Worm (Caenorhabditis elegans) whole organism, L3 larva: Measurements from ENCODE around the gene F37C12.14.

Source experiments
- ZK546.5 ChIP-seq: sonication (generic microtip); optimal IDR thresholded peaks from 2 replicates; lab custom pipeline; 2017; ENCODE audit warnings: missing biosample characterization, missing genetic modification characterization
- aly-2 ChIP-seq: fragments of 150-350 bp; optimal IDR thresholded peaks from 2 replicates; lab custom pipeline; 2014; ENCODE audit warnings: missing biosample characterization, missing genetic modification characterization
- ama-1 ChIP-seq: fragments of 150-350 bp; optimal IDR thresholded peaks from 2 replicates; lab custom pipeline; 2018
- ceh-16 ChIP-seq: sonication (generic microtip); optimal IDR thresholded peaks from 2 replicates; lab custom pipeline; 2017; ENCODE audit warnings: missing biosample characterization, missing genetic modification characterization
- ceh-28 ChIP-seq: fragments of 150-350 bp; optimal IDR thresholded peaks from 2 replicates; lab custom pipeline; 2014; ENCODE audit warnings: missing biosample characterization, missing genetic modification reagents, missing genetic modification characterization
- ceh-82 ChIP-seq: fragments of 150-350 bp; optimal IDR thresholded peaks from 2 replicates; lab custom pipeline; 2014; ENCODE audit warnings: missing biosample characterization, missing genetic modification characterization
- ceh-9 ChIP-seq: sonication (generic microtip); optimal IDR thresholded peaks from 2 replicates; lab custom pipeline; 2018; ENCODE audit warnings: missing biosample characterization, missing genetic modification characterization
- daf-12 ChIP-seq: fragments of 150-350 bp; optimal IDR thresholded peaks from 2 replicates; lab custom pipeline; 2014; ENCODE audit warnings: missing biosample characterization, missing genetic modification reagents, missing genetic modification characterization
- egl-27 ChIP-seq: sonication (generic microtip); optimal IDR thresholded peaks from 4 replicates; lab custom pipeline; 2017; ENCODE audit warnings: missing biosample characterization, missing genetic modification reagents, missing genetic modification characterization
- egl-5 ChIP-seq: fragments of 150-350 bp; optimal IDR thresholded peaks from 2 replicates; lab custom pipeline; 2017; ENCODE audit warnings: missing biosample characterization, missing genetic modification reagents, missing genetic modification characterization, inconsistent platforms
- elt-1 ChIP-seq: fragments of 150-350 bp; optimal IDR thresholded peaks from 2 replicates; lab custom pipeline; 2014; ENCODE audit warnings: missing biosample characterization, missing genetic modification characterization
- elt-3 ChIP-seq, 3 experiments: fragments of 150-350 bp in 1 of 3; sonication (generic microtip) in 2 of 3; optimal IDR thresholded peaks; 2 replicates in 2 of 3; 4 replicates in 1 of 3; lab custom pipeline; 2014 to 2017; ENCODE audit warnings: missing biosample characterization in 3 of 3, missing genetic modification characterization in 3 of 3
- eor-1 ChIP-seq, 2 experiments: fragments of 150-350 bp; optimal IDR thresholded peaks; 2 replicates each; lab custom pipeline; 2014 to 2018; ENCODE audit warnings: missing biosample characterization in 2 of 2, missing genetic modification characterization in 2 of 2
- fkh-10 ChIP-seq: sonication (generic microtip); optimal IDR thresholded peaks from 2 replicates; lab custom pipeline; 2017; ENCODE audit warnings: missing biosample characterization, missing genetic modification reagents, missing genetic modification characterization
- fkh-2 ChIP-seq: fragments of 150-350 bp; optimal IDR thresholded peaks from 2 replicates; lab custom pipeline; 2014; ENCODE audit warnings: missing biosample characterization, missing genetic modification reagents, missing genetic modification characterization
- fos-1 ChIP-seq: fragments of 150-350 bp; optimal IDR thresholded peaks from 2 replicates; lab custom pipeline; 2014; ENCODE audit warnings: missing biosample characterization, missing genetic modification characterization
- hmg-11 ChIP-seq: sonication (generic microtip); optimal IDR thresholded peaks from 2 replicates; lab custom pipeline; 2016; ENCODE audit warnings: missing genetic modification characterization, missing compliant biosample characterization
- jun-1 ChIP-seq: fragments of 150-350 bp; optimal IDR thresholded peaks from 2 replicates; lab custom pipeline; 2014; ENCODE audit warnings: missing biosample characterization, missing genetic modification reagents, missing genetic modification characterization
- lin-15B ChIP-seq: fragments of 150-350 bp; optimal IDR thresholded peaks from 2 replicates; lab custom pipeline; 2014; ENCODE audit warnings: missing biosample characterization, missing genetic modification characterization
- lin-39 ChIP-seq: fragments of 150-350 bp; optimal IDR thresholded peaks from 2 replicates; lab custom pipeline; 2018; ENCODE audit warnings: missing biosample characterization, missing genetic modification reagents, missing genetic modification characterization
- lsy-12 ChIP-seq: sonication (generic microtip); optimal IDR thresholded peaks from 2 replicates; lab custom pipeline; 2016; ENCODE audit warnings: mild to moderate bottlenecking, missing genetic modification characterization, missing compliant biosample characterization
- mdl-1 ChIP-seq: fragments of 150-350 bp; optimal IDR thresholded peaks from 2 replicates; lab custom pipeline; 2014; ENCODE audit warnings: missing biosample characterization, missing genetic modification characterization
- mml-1 ChIP-seq: fragments of 150-350 bp; sonication (generic microtip); optimal IDR thresholded peaks from 3 replicates; lab custom pipeline; 2014; ENCODE audit warnings: missing biosample characterization, missing genetic modification characterization
- nfya-1 ChIP-seq: sonication (generic microtip); optimal IDR thresholded peaks from 2 replicates; lab custom pipeline; 2017; ENCODE audit warnings: missing genetic modification characterization, mild to moderate bottlenecking, missing compliant biosample characterization, antibody characterized with exemption, moderate library complexity; ENCODE audit not compliant: insufficient read depth
- nhr-11 ChIP-seq: fragments of 150-350 bp; optimal IDR thresholded peaks from 2 replicates; lab custom pipeline; 2014; ENCODE audit warnings: missing biosample characterization, missing genetic modification characterization
- nhr-12 ChIP-seq: fragments of 150-350 bp; optimal IDR thresholded peaks from 2 replicates; lab custom pipeline; 2014; ENCODE audit warnings: missing biosample characterization, missing genetic modification characterization
- nhr-23 ChIP-seq: fragments of 150-350 bp; optimal IDR thresholded peaks from 2 replicates; lab custom pipeline; 2014; ENCODE audit warnings: missing biosample characterization, missing genetic modification reagents, missing genetic modification characterization
- nhr-237 ChIP-seq: fragments of 150-350 bp; optimal IDR thresholded peaks from 2 replicates; lab custom pipeline; 2014; ENCODE audit warnings: missing biosample characterization, missing genetic modification characterization
- nhr-25 ChIP-seq: sonication (generic microtip); optimal IDR thresholded peaks from 2 replicates; lab custom pipeline; 2017; ENCODE audit warnings: missing biosample characterization, missing genetic modification characterization
- nhr-28 ChIP-seq: fragments of 150-350 bp; optimal IDR thresholded peaks from 2 replicates; lab custom pipeline; 2014; ENCODE audit warnings: missing biosample characterization, missing genetic modification characterization
- nhr-43 ChIP-seq: sonication (generic microtip); optimal IDR thresholded peaks from 2 replicates; lab custom pipeline; 2016; ENCODE audit warnings: mild to moderate bottlenecking, missing genetic modification characterization, missing compliant biosample characterization; ENCODE audit not compliant: poor library complexity, severe bottlenecking
- nhr-67 ChIP-seq: fragments of 150-350 bp; optimal IDR thresholded peaks from 2 replicates; lab custom pipeline; 2014; ENCODE audit warnings: missing biosample characterization, missing genetic modification characterization
- nhr-77 ChIP-seq: fragments of 150-350 bp; optimal IDR thresholded peaks from 2 replicates; lab custom pipeline; 2014; ENCODE audit warnings: missing biosample characterization, missing genetic modification characterization
- pqm-1 ChIP-seq: fragments of 150-350 bp; optimal IDR thresholded peaks from 2 replicates; lab custom pipeline; 2017; ENCODE audit warnings: missing biosample characterization, missing genetic modification characterization, inconsistent platforms
- sea-2 ChIP-seq: fragments of 150-350 bp; sonication (generic microtip); optimal IDR thresholded peaks from 4 replicates; lab custom pipeline; 2014; ENCODE audit warnings: missing biosample characterization, missing genetic modification reagents, missing genetic modification characterization
- skn-1 ChIP-seq: fragments of 150-350 bp; optimal IDR thresholded peaks from 2 replicates; lab custom pipeline; 2014; ENCODE audit warnings: missing biosample characterization, missing genetic modification characterization
- tbx-2 ChIP-seq: sonication (generic microtip); optimal IDR thresholded peaks from 2 replicates; lab custom pipeline; 2016; ENCODE audit warnings: mild to moderate bottlenecking, missing genetic modification characterization, missing compliant biosample characterization
- unc-39 ChIP-seq: sonication (generic microtip); optimal IDR thresholded peaks from 4 replicates; lab custom pipeline; 2017; ENCODE audit warnings: missing biosample characterization, missing genetic modification characterization
- unc-62 ChIP-seq: fragments of 150-350 bp; sonication (generic microtip); optimal IDR thresholded peaks from 4 replicates; lab custom pipeline; 2014; ENCODE audit warnings: missing biosample characterization, missing genetic modification reagents, missing genetic modification characterization
- zag-1 ChIP-seq: fragments of 150-350 bp; optimal IDR thresholded peaks from 2 replicates; lab custom pipeline; 2014; ENCODE audit warnings: missing biosample characterization, missing genetic modification characterization
- ztf-11 ChIP-seq: fragments of 150-350 bp; optimal IDR thresholded peaks from 2 replicates; lab custom pipeline; 2014; ENCODE audit warnings: missing biosample characterization, missing genetic modification characterization
- ztf-4 ChIP-seq: fragments of 150-350 bp; optimal IDR thresholded peaks from 2 replicates; lab custom pipeline; 2014; ENCODE audit warnings: missing biosample characterization, missing genetic modification characterization

Gene F37C12.14

DNA sequence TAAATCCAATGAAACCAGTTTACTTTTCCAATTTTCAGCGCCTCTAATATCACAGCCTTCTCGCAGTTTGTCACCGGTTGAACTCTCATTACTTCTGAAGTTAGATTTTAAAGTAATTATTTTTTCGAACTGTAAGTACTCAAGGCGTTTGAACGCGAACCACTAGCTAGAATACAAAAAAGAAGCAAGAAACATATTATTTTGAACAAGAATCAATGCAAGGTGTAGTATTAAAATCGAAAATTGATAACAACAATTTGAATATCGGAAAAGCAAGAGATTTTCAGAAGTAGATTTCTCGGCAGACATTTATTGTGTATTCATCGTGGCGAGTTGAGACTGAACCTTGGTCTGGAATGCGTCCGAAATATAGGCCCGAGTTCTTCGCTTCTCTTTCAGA lies 12.6 kb upstream of the F37C12.14 start, which contains the start of gene exos-9:
Gene exos-9 (minus strand): TSS at position 101 of the 400 bp plus-strand sequence.
- TF ChIP-seq fkh-2 (tag; lab: Kevin White, UChicago) (no peak), daf-12 (tag; lab: Kevin White, UChicago) (no peak), ZK546.5 (tag; lab: Kevin White, UChicago) (no peak), nhr-23 (no peak), nhr-11 (tag; lab: Kevin White, UChicago) (no peak), unc-39 (no peak), elt-1 (no peak), fos-1 (tag; lab: Kevin White, UChicago) (no peak), ama-1 (lab: Kevin White, UChicago) (no peak)

DNA sequence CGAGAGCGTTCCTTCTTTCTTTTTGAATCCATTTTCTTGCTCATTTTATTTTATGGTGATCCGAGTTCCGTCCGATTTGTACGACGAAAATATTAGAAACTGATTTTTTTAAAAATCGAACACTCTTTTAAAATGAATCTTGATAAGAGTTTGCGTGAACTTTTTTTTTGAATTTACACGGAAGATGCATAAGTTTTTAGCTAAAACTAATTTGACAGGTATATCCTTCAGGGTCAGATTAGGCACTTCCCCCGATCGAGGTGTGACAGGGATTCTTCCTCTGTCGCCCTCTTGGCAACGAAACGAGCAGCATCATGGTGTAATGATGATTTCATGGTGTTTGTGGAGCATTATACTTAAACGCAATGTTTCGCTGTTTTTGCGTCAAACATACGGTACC lies 10.0 kb upstream of the F37C12.14 start, which contains the start of gene F37C12.18:
Gene F37C12.18 (minus strand): TSS at position 101 of the 400 bp plus-strand sequence.
- TF ChIP-seq pqm-1 (tag; lab: Kevin White, UChicago) (no peak), ceh-16 (tag; lab: Kevin White, UChicago) (no peak), nhr-67 (tag; lab: Kevin White, UChicago) (no peak), ama-1 (lab: Kevin White, UChicago) (no peak)

DNA sequence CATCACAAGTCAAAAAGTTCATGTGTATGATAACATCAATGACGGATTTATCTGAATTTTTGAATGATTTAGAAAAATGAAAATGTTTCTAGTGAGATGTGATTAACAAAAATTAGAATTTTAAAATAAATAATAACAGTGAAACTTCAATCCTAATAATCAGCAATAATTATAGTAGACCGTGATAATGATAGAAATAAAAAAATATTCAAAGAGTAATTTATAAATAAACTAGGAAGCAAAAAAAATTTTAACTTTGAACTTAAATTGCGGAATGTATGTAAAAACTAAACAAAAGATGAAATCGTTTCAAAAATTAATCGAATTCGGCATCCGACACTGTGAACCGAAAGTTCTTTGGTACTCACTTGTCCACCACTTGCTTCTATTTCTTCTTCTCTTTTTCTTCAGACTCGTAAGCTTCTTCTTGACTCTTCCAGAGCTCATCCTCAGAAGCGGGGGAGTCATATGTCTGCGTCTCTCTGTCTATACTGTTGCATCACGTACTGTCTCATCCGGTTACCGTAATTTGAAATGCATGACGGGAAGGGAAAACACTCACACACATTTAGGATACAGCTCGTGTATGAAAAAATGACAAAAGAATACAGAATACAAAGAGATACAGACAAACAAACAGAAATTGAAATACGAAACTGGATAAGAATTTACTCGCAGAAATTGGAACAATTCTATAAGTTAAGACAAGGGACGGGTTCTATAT lies 7.7 kb upstream of the F37C12.14 start, which contains the start of gene mec-14:
Gene mec-14 (minus strand): TSS at position 51 of the 724 bp plus-strand sequence.
- TF ChIP-seq egl-27 (tag; lab: Kevin White, UChicago): no peak
- TF ChIP-seq nhr-77 (tag; lab: Kevin White, UChicago): no peak
- TF ChIP-seq ztf-11 (tag; lab: Kevin White, UChicago): no peak
- no peak for TF ChIP-seq ZK546.5 (tag; lab: Kevin White, UChicago)
- TF ChIP-seq nhr-12 (tag; lab: Kevin White, UChicago): no peak
- TF ChIP-seq pqm-1 (tag; lab: Kevin White, UChicago): no peak
- TF ChIP-seq fkh-2 (tag; lab: Kevin White, UChicago): no peak
- no peak for TF ChIP-seq ceh-28 (tag; lab: Kevin White, UChicago)

DNA sequence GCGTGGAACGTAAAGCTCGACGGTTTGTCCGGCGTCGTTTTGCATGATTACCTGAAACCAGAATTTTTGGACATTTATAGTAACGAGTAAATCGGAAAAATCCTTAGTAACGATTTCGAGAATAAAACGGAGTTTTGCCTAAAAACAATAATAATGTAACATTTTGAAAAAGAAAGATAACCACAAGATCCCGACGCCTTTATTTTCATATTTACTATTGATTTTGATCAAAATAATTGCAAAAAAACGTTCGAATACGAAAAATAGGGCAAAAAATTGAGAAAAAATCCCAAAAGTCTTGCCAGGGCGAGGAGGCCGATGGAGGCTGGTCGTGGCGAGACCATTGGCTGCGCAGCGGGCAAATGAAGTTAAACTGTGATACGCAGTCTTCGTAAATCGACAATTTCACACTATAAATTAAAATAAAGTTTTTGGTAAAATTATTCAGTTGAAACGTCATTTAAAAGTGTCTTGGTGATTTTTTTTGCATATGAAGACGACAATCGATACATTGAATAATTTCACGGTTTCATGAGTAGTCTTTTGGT lies 4.3 kb upstream of the F37C12.14 start, which contains the start of gene rps-21:
Gene rps-21 (minus strand): TSS at position 51 of the 548 bp plus-strand sequence.
- TF ChIP-seq nhr-28 (tag; lab: Kevin White, UChicago) (no peak), aly-2 (tag; lab: Kevin White, UChicago) (no peak), unc-39 (no peak), lin-15B (peak; percentile 94), fos-1 (tag; lab: Kevin White, UChicago) (no peak), daf-12 (tag; lab: Kevin White, UChicago) (no peak), nhr-77 (tag; lab: Kevin White, UChicago) (peak; percentile 4), nhr-23 (peak; percentile 93), ceh-28 (tag; lab: Kevin White, UChicago) (no peak), tbx-2 (peak; percentile 9), ztf-4 (tag; lab: Kevin White, UChicago) (no peak), fkh-2 (tag; lab: Kevin White, UChicago) (no peak), ceh-16 (tag; lab: Kevin White, UChicago) (no peak), lin-39 (tag; lab: Kevin White, UChicago) (peak; percentile 92), elt-1 (no peak), egl-5 (tag; lab: Kevin White, UChicago) (peak; percentile 77), nhr-43 (tag; lab: Kevin White, UChicago) (peak; percentile 48), ZK546.5 (tag; lab: Kevin White, UChicago) (peak; percentile 24), nfya-1 (tag; lab: Kevin White, UChicago) (peak; percentile 90), lsy-12 (tag; lab: Kevin White, UChicago) (no peak), fkh-10 (peak; percentile 58), jun-1 (tag; lab: Kevin White, UChicago) (peak; percentile 23), nhr-11 (tag; lab: Kevin White, UChicago) (peak; percentile 59), ceh-9 (no peak), nhr-67 (tag; lab: Kevin White, UChicago) (no peak), skn-1 (tag; lab: Kevin White, UChicago) (peak; percentile 54), eor-1 (tag; optimal IDR thresholded peaks at IDR 0.05; lab: Kevin White, UChicago) (no peak), ama-1 (lab: Kevin White, UChicago) (peak; percentile 44), sea-2 (GFP tag; lab: Kevin White, UChicago) (no peak), mml-1 (no peak), mdl-1 (tag; lab: Kevin White, UChicago) (no peak), pqm-1 (tag; lab: Kevin White, UChicago) (peak; percentile 49), zag-1 (tag; lab: Kevin White, UChicago) (no peak), ztf-11 (tag; lab: Kevin White, UChicago) (no peak), elt-3 (tag; optimal IDR thresholded peaks at IDR 0.05; lab: Kevin White, UChicago) (no peak), nhr-12 (tag; lab: Kevin White, UChicago) (no peak), egl-27 (tag; lab: Kevin White, UChicago) (peak; percentile 65), ceh-82 (peak; percentile 26), unc-62 (GFP tag; lab: Kevin White, UChicago) (peak; percentile 23), nhr-237 (no peak), hmg-11 (tag; lab: Kevin White, UChicago) (no peak), nhr-25 (tag; lab: Kevin White, UChicago) (peak; percentile 82)
